Worm (Caenorhabditis elegans): ENCODE results near the gene fbxb-31.

The fbxb-31 gene

DNA sequence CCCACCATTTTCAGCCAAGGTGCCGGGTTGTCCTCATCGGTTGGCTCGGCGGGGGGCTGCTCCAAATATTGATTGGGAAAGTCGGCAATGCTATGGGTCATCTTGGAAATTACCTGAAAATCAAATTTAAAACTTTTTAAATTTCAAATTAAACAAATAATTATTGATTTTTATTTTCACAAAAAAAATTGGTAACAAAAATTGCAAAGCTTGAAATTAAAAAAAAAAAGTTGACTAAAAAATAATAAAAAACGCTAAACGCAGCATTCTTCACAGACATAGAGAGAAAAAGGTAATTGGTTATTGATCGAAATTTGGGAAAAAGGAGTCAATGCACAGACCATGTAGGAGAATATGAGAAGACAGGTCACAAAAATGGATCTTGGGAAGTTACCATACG lies 40.4 kb downstream of the fbxb-31 start, which contains the start of gene Y49F6A.11:
Gene Y49F6A.11, minus strand, starts transcription at position 101 of the 400 bp plus-strand sequence.
- no peak for TF ChIP-seq klf-2 (GFP tag; conservative IDR thresholded peaks at IDR 0.05)
- no peak for TF ChIP-seq T22C8.4 (GFP tag; IDR thresholded peaks at IDR 0.05)
- TF ChIP-seq ztf-29 (GFP tag; IDR thresholded peaks at IDR 0.05): no peak
- TF ChIP-seq cog-1 (tag; optimal IDR thresholded peaks at IDR 0.05): no peak
- no peak for TF ChIP-seq ref-1 (GFP tag; conservative IDR thresholded peaks at IDR 0.05)
- TF ChIP-seq flt-1 (GFP tag; IDR thresholded peaks at IDR 0.05): no peak
- TF ChIP-seq med-1 (GFP tag; optimal IDR thresholded peaks at IDR 0.05; ENCODE audit: insufficient read depth): no peak
- TF ChIP-seq ztf-23 (GFP tag; IDR thresholded peaks at IDR 0.05): no peak
- TF ChIP-seq tab-1 (GFP tag; IDR thresholded peaks at IDR 0.05): no peak

DNA sequence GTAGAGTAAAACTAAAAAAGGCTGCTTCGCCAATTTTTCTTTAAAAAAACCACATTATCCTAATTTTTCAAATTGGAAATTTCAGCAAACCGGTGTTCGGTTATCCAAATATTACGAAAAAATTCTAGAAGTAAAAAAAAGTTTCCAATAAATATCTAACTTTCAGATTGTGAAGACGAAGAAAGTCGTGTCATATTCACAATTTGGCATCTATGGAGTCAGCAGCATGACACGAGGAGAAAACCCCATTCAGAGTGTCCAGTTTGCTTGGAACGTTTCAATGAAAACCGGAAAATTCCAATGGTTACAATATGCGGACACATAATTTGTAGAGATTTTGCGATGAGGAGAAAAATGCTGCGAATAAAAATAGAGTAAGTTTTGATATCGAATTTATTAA lies 43.8 kb downstream of the fbxb-31 start, which contains the start of gene Y49F6A.12:
Gene Y49F6A.12, plus strand, starts transcription at position 301 of the 400 bp plus-strand sequence.
- no peak for TF ChIP-seq ztf-29 (GFP tag; IDR thresholded peaks at IDR 0.05)
- no peak for TF ChIP-seq T22C8.4 (GFP tag; IDR thresholded peaks at IDR 0.05)
- no peak for TF ChIP-seq flt-1 (GFP tag; IDR thresholded peaks at IDR 0.05)
- TF ChIP-seq ztf-23 (GFP tag; IDR thresholded peaks at IDR 0.05): no peak
- no peak for TF ChIP-seq klf-2 (GFP tag; conservative IDR thresholded peaks at IDR 0.05)
- TF ChIP-seq med-1 (GFP tag; optimal IDR thresholded peaks at IDR 0.05; ENCODE audit: insufficient read depth): no peak
- no peak for TF ChIP-seq ref-1 (GFP tag; conservative IDR thresholded peaks at IDR 0.05)
- TF ChIP-seq cog-1 (tag; optimal IDR thresholded peaks at IDR 0.05): no peak
- no peak for TF ChIP-seq tab-1 (GFP tag; IDR thresholded peaks at IDR 0.05)
